Worm (Caenorhabditis elegans) whole organism, L2 larva: ENCODE data around the gene Y60A3A.24.

Experiments used
- alr-1 ChIP-seq: fragments of 150-350 bp; optimal IDR thresholded peaks from 2 replicates; lab custom pipeline; 2014; ENCODE audit warnings: missing biosample characterization, missing genetic modification characterization
- aly-2 ChIP-seq: fragments of 150-350 bp; optimal IDR thresholded peaks from 2 replicates; lab custom pipeline; 2014; ENCODE audit warnings: missing biosample characterization, missing genetic modification characterization
- blmp-1 ChIP-seq: sonication (generic microtip); optimal IDR thresholded peaks from 2 replicates; lab custom pipeline; 2017; ENCODE audit warnings: missing genetic modification characterization, mild to moderate bottlenecking, missing compliant biosample characterization, antibody characterized with exemption, moderate library complexity; ENCODE audit not compliant: insufficient read depth
- egl-27 ChIP-seq: sonication (generic microtip); optimal IDR thresholded peaks from 3 replicates; lab custom pipeline; 2017; ENCODE audit warnings: missing biosample characterization, missing genetic modification reagents, missing genetic modification characterization
- elt-1 ChIP-seq: fragments of 150-350 bp; optimal IDR thresholded peaks from 2 replicates; lab custom pipeline; 2014; ENCODE audit warnings: missing biosample characterization, missing genetic modification characterization
- elt-3 ChIP-seq: sonication (generic microtip); optimal IDR thresholded peaks from 2 replicates; lab custom pipeline; 2017; ENCODE audit warnings: missing biosample characterization, missing genetic modification characterization
- lin-39 ChIP-seq: fragments of 150-350 bp; optimal IDR thresholded peaks from 2 replicates; lab custom pipeline; 2014; ENCODE audit warnings: missing biosample characterization, missing genetic modification reagents, missing genetic modification characterization
- lsy-2 ChIP-seq, 2 experiments: fragments of 150-350 bp in 1 of 2; sonication (generic microtip) in 1 of 2; optimal IDR thresholded peaks; 2 replicates each; lab custom pipeline; 2014 to 2017; ENCODE audit warnings: missing biosample characterization in 2 of 2, missing genetic modification characterization in 2 of 2
- nhr-12 ChIP-seq: fragments of 150-350 bp; optimal IDR thresholded peaks from 2 replicates; lab custom pipeline; 2014; ENCODE audit warnings: missing biosample characterization, missing genetic modification characterization
- nhr-23 ChIP-seq: fragments of 150-350 bp; optimal IDR thresholded peaks from 2 replicates; lab custom pipeline; 2014; ENCODE audit warnings: missing biosample characterization, missing genetic modification reagents, missing genetic modification characterization
- nhr-77 ChIP-seq: fragments of 150-350 bp; optimal IDR thresholded peaks from 2 replicates; lab custom pipeline; 2014; ENCODE audit warnings: missing biosample characterization, missing genetic modification characterization
- snpc-4 ChIP-seq: fragments of 150-350 bp; optimal IDR thresholded peaks from 2 replicates; lab custom pipeline; 2014; ENCODE audit warnings: missing biosample characterization, missing genetic modification characterization
- unc-55 ChIP-seq: fragments of 150-350 bp; sonication (generic microtip); optimal IDR thresholded peaks from 3 replicates; lab custom pipeline; 2014; ENCODE audit warnings: missing biosample characterization, missing genetic modification reagents, missing genetic modification characterization
- ztf-11 ChIP-seq: sonication (generic microtip); optimal IDR thresholded peaks from 2 replicates; lab custom pipeline; 2017; ENCODE audit warnings: missing biosample characterization, missing genetic modification characterization

ce11 chrV:19965626-19966025 lies 16.1 kb downstream of the Y60A3A.24 start, which contains the start of gene srh-171:
- TF ChIP-seq nhr-23 (no peak), alr-1 (tag; lab: Kevin White, UChicago) (no peak), nhr-77 (tag; lab: Kevin White, UChicago) (no peak), unc-55 (no peak), elt-1 (tag; lab: Kevin White, UChicago) (no peak), lsy-2 (tag; optimal IDR thresholded peaks at IDR 0.05; lab: Kevin White, UChicago) (no peak), ztf-11 (tag; lab: Kevin White, UChicago) (no peak), egl-27 (tag; lab: Kevin White, UChicago) (no peak), blmp-1 (no peak), elt-3 (no peak), nhr-12 (tag; lab: Kevin White, UChicago) (no peak), snpc-4 (tag; lab: Kevin White, UChicago) (no peak), aly-2 (tag; lab: Kevin White, UChicago) (no peak), lin-39 (tag; lab: Kevin White, UChicago) (no peak)
